Worm (Caenorhabditis elegans) whole organism, young adult: Measurements from ENCODE around the gene Y48A5A.1.

ENCODE experiments used
- B0019.2 ChIP-seq: fragments of 200-800 bp; sonication (Bioruptor generic); conservative IDR thresholded peaks from 2 replicates; pipeline ENCODE4 v1.3.6; 2022; ENCODE audit warnings: missing genetic modification reagents, missing genetic modification characterization, missing compliant biosample characterization
- B0035.1 ChIP-seq: sonication (generic microtip); optimal IDR thresholded peaks from 2 replicates; lab custom pipeline; 2016; ENCODE audit warnings: missing genetic modification characterization, mild to moderate bottlenecking, missing compliant biosample characterization, missing genotype, missing genetic modification reagents
- F39B2.1 ChIP-seq: fragments of 200-800 bp; sonication (Bioruptor generic); IDR thresholded peaks from 2 replicates; pipeline ENCODE4 v1.3.6; 2022; ENCODE audit warnings: missing genetic modification reagents, missing genetic modification characterization, missing compliant biosample characterization
- Y53F4B.3 ChIP-seq: fragments of 200-800 bp; sonication (Bioruptor generic); IDR thresholded peaks from 2 replicates; pipeline ENCODE4 v1.3.6; 2022; ENCODE audit warnings: missing genetic modification reagents, missing genetic modification characterization, missing compliant biosample characterization
- Y53G8AR.9 ChIP-seq: fragments of 200-800 bp; sonication (Bioruptor generic); conservative IDR thresholded peaks from 2 replicates; pipeline ENCODE4 v1.3.6; 2022; ENCODE audit warnings: missing genetic modification reagents, missing genetic modification characterization, missing compliant biosample characterization
- Y56A3A.18 ChIP-seq: fragments of 200-800 bp; sonication (Bioruptor generic); IDR thresholded peaks from 2 replicates; pipeline ENCODE4 v1.3.6; 2022; ENCODE audit warnings: missing genetic modification reagents, missing genetic modification characterization, missing compliant biosample characterization
- Y79H2A.3 ChIP-seq: fragments of 200-800 bp; sonication (Bioruptor generic); conservative IDR thresholded peaks from 2 replicates; pipeline ENCODE4 v1.3.6; 2022; ENCODE audit warnings: missing genetic modification reagents, missing genetic modification characterization, missing compliant biosample characterization
- Y95B8A.8 ChIP-seq: fragments of 200-800 bp; sonication (Bioruptor generic); IDR thresholded peaks from 2 replicates; pipeline ENCODE4 v1.3.6; 2022; ENCODE audit warnings: missing genetic modification reagents, missing genetic modification characterization, missing compliant biosample characterization
- atf-7 ChIP-seq: sonication (generic microtip); optimal IDR thresholded peaks from 2 replicates; lab custom pipeline; 2017; ENCODE audit warnings: mild to moderate bottlenecking, missing genetic modification characterization, missing compliant biosample characterization
- cebp-2 ChIP-seq: fragments of 200-800 bp; sonication (Bioruptor generic); IDR thresholded peaks from 2 replicates; pipeline ENCODE4 v1.3.6; 2022; ENCODE audit warnings: missing genetic modification characterization, missing compliant biosample characterization
- ceh-100 ChIP-seq: fragments of 200-800 bp; sonication (Bioruptor generic); IDR thresholded peaks from 2 replicates; pipeline ENCODE4 v1.3.6; 2022; ENCODE audit warnings: missing genetic modification reagents, missing genetic modification characterization, missing compliant biosample characterization
- chd-7 ChIP-seq: sonication (generic microtip); optimal IDR thresholded peaks from 2 replicates; lab custom pipeline; 2016; ENCODE audit warnings: mild to moderate bottlenecking, missing genetic modification characterization, moderate library complexity, missing compliant biosample characterization
- die-1 ChIP-seq: sonication (generic microtip); optimal IDR thresholded peaks from 2 replicates; lab custom pipeline; 2016; ENCODE audit warnings: missing genotype, mild to moderate bottlenecking, missing genetic modification characterization, missing compliant biosample characterization
- dpl-1 ChIP-seq: fragments of 150-350 bp; optimal IDR thresholded peaks from 2 replicates; lab custom pipeline; 2014; ENCODE audit warnings: missing biosample characterization, missing genetic modification reagents, missing genetic modification characterization
- egl-18 ChIP-seq: fragments of 200-800 bp; sonication (Bioruptor generic); IDR thresholded peaks from 2 replicates; pipeline ENCODE4 v1.3.6; 2022; ENCODE audit warnings: missing genetic modification reagents, missing genetic modification characterization, missing compliant biosample characterization
- egrh-3 ChIP-seq: fragments of 200-800 bp; sonication (Bioruptor generic); IDR thresholded peaks from 2 replicates; pipeline ENCODE4 v1.3.6; 2022; ENCODE audit warnings: missing genetic modification reagents, missing genetic modification characterization, missing compliant biosample characterization
- ekl-4 ChIP-seq: fragments of 200-800 bp; sonication (Bioruptor generic); IDR thresholded peaks from 2 replicates; pipeline ENCODE4 v1.3.6; 2022; ENCODE audit warnings: missing genetic modification reagents, missing genetic modification characterization, missing compliant biosample characterization
- ets-4 ChIP-seq: fragments of 200-800 bp; sonication (Bioruptor generic); optimal IDR thresholded peaks from 2 replicates; lab custom pipeline; 2018; ENCODE audit warnings: mild to moderate bottlenecking, missing genetic modification characterization, missing compliant biosample characterization
- fkh-3 ChIP-seq: sonication (generic microtip); optimal IDR thresholded peaks from 2 replicates; lab custom pipeline; 2016; ENCODE audit warnings: mild to moderate bottlenecking, missing genetic modification characterization, missing compliant biosample characterization
- him-1 ChIP-seq: sonication (generic microtip); optimal IDR thresholded peaks from 2 replicates; lab custom pipeline; 2016; ENCODE audit warnings: missing genotype, missing genetic modification reagents, missing genetic modification characterization, missing compliant biosample characterization
- hlh-12 ChIP-seq: sonication (generic microtip); optimal IDR thresholded peaks from 2 replicates; lab custom pipeline; 2016; ENCODE audit warnings: missing genetic modification characterization, missing compliant biosample characterization
- hlh-26 ChIP-seq: fragments of 200-800 bp; sonication (Bioruptor generic); conservative IDR thresholded peaks from 2 replicates; pipeline ENCODE4 v1.3.6; 2022; ENCODE audit warnings: missing genetic modification reagents, missing genetic modification characterization, missing compliant biosample characterization
- hmg-1.2 ChIP-seq: fragments of 200-800 bp; sonication (Bioruptor generic); IDR thresholded peaks from 2 replicates; pipeline ENCODE4 v1.3.6; 2022; ENCODE audit warnings: missing genetic modification reagents, missing genetic modification characterization, missing compliant biosample characterization
- lsy-27 ChIP-seq: sonication (generic microtip); optimal IDR thresholded peaks from 2 replicates; lab custom pipeline; 2017; ENCODE audit warnings: missing genetic modification characterization, mild to moderate bottlenecking, missing compliant biosample characterization, antibody characterized with exemption, missing genotype, borderline replicate concordance; ENCODE audit not compliant: insufficient read depth
- madf-10 ChIP-seq: sonication (generic microtip); optimal IDR thresholded peaks from 2 replicates; lab custom pipeline; 2016; ENCODE audit warnings: mild to moderate bottlenecking, missing genetic modification characterization, missing compliant biosample characterization
- mcd-1 ChIP-seq: fragments of 200-800 bp; sonication (Bioruptor generic); IDR thresholded peaks from 2 replicates; pipeline ENCODE4 v1.3.6; 2022; ENCODE audit warnings: missing genetic modification reagents, missing genetic modification characterization, missing compliant biosample characterization
- nhr-120 ChIP-seq: fragments of 200-800 bp; sonication (Bioruptor generic); IDR thresholded peaks from 2 replicates; pipeline ENCODE4 v1.3.6; 2022; ENCODE audit warnings: missing genetic modification characterization, missing compliant biosample characterization
- rec-8 ChIP-seq, 2 experiments: sonication (generic microtip); optimal IDR thresholded peaks; 2 replicates each; lab custom pipeline; 2016; ENCODE audit warnings: mild to moderate bottlenecking in 2 of 2, missing genetic modification characterization in 2 of 2, missing genetic modification reagents in 2 of 2, missing genotype in 2 of 2, missing biosample characterization in 1 of 2, missing compliant biosample characterization in 1 of 2, moderate library complexity in 1 of 2
- rpc-1 ChIP-seq, 2 experiments: fragments of 150-350 bp in 1 of 2; sonication (generic microtip) in 1 of 2; optimal IDR thresholded peaks; 2 replicates each; lab custom pipeline; 2014 to 2018; ENCODE audit warnings: missing biosample characterization in 1 of 2, missing genetic modification characterization in 1 of 2, missing genetic modification reagents in 1 of 2, missing genotype in 1 of 2
- snpc-3.4 ChIP-seq: sonication (generic microtip); optimal IDR thresholded peaks from 2 replicates; lab custom pipeline; 2017; ENCODE audit warnings: missing genetic modification characterization, mild to moderate bottlenecking, missing compliant biosample characterization, antibody characterized with exemption, moderate library complexity, missing genotype, missing genetic modification reagents
- snpc-4 ChIP-seq, 5 experiments: fragments of 150-350 bp in 1 of 5; sonication (generic microtip) in 4 of 5; optimal IDR thresholded peaks; 2 replicates each; lab custom pipeline; 2014 to 2018; ENCODE audit warnings: missing genetic modification characterization in 5 of 5, missing biosample characterization in 3 of 5, antibody characterized with exemption in 2 of 5, mild to moderate bottlenecking in 2 of 5, missing compliant biosample characterization in 2 of 5, missing genotype in 2 of 5, moderate library complexity in 2 of 5, missing genetic modification reagents in 1 of 5
- zfh-2 ChIP-seq: fragments of 200-800 bp; sonication (Bioruptor generic); conservative IDR thresholded peaks from 2 replicates; pipeline ENCODE4 v1.3.6; 2022; ENCODE audit warnings: missing genetic modification reagents, missing genetic modification characterization, missing compliant biosample characterization
- zim-3 ChIP-seq: sonication (generic microtip); optimal IDR thresholded peaks from 2 replicates; lab custom pipeline; 2017; ENCODE audit warnings: mild to moderate bottlenecking, missing genetic modification characterization, moderate library complexity, missing compliant biosample characterization
- ztf-26 ChIP-seq: sonication (generic microtip); optimal IDR thresholded peaks from 2 replicates; lab custom pipeline; 2017; ENCODE audit warnings: missing genetic modification characterization, missing compliant biosample characterization
- ztf-3 ChIP-seq: fragments of 200-800 bp; sonication (Bioruptor generic); optimal IDR thresholded peaks from 2 replicates; lab custom pipeline; 2018; ENCODE audit warnings: mild to moderate bottlenecking, missing genetic modification characterization, missing compliant biosample characterization

Gene Y48A5A.1

DNA sequence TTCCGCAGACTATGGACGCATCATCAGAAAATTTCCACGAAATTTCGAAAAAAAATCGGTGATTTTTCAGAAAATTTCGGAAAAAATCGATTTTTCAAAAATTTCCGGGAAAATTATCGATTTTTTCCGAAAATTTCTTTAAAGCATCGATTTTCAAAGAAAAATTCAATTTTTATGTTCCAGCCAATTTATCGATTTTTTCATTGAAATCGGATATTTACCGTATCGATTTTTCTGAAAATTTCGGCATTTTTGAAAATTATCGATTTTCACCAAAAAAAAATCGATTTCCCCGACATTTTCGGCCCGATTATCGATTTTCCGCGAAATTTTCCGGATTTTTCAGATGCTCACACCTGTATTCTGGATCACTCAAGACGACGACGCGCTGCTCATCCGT is at the start of gene Y48A5A.1:
Gene Y48A5A.1, plus strand, starts transcription at position 347 of the 400 bp plus-strand sequence.
- no peak for TF ChIP-seq B0035.1

- TF ChIP-seq madf-10 (tag; lab: Kevin White, UChicago) = peak; percentile 51
- TF ChIP-seq fkh-3 (tag; lab: Kevin White, UChicago) = no peak
These were observed 49.7 kb upstream of the Y48A5A.1 start for ce11 chrIV:1915549-1915948.

- TF ChIP-seq B0019.2 (GFP tag; lab: Robert Waterston, UW) (no peak), him-1 (tag; lab: Kevin White, UChicago) (no peak), hlh-26 (GFP tag; lab: Robert Waterston, UW) (no peak), lsy-27 (tag; lab: Kevin White, UChicago) (no peak), snpc-4 (GFP tag; optimal IDR thresholded peaks at IDR 0.05; lab: Kevin White, UChicago) (no peak), snpc-4 (tag; optimal IDR thresholded peaks at IDR 0.05; lab: Kevin White, UChicago) (no peak), mcd-1 (GFP tag; lab: Robert Waterston, UW) (no peak), ets-4 (GFP tag; lab: Kevin White, UChicago) (no peak), rpc-1 (optimal IDR thresholded peaks at IDR 0.05; lab: Kevin White, UChicago) (no peak), rpc-1 (tag; optimal IDR thresholded peaks at IDR 0.05; lab: Kevin White, UChicago) (no peak), snpc-3.4 (tag; lab: Kevin White, UChicago) (no peak), Y53F4B.3 (GFP tag; lab: Robert Waterston, UW) (no peak), ztf-3 (GFP tag; lab: Kevin White, UChicago) (no peak), B0035.1 (no peak)
These were observed 49.0 kb upstream of the Y48A5A.1 start for ce11 chrIV:1916247-1916646.

DNA sequence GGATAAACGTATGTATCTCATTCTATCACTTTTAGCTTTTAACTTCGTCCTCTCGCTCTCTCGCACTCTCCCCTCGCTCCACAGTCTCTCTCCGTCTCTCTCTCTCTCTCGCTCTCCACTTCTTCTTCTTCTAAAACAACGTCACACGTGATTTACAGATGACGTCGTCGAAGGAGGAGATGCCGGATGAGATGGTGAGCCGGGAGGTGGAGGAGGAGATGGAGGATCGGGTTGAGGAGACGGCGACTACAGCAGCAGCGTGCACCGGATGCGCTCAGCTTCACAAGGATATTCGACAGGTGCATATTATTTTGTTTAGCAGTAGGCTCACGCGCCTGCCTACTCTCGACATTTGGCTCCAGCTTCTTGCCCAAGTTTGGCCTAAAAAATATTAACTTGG is 47.5 kb upstream of the Y48A5A.1 start, which contains the start of gene elt-6:
Gene elt-6, plus strand, starts transcription at position 159 of the 400 bp plus-strand sequence.
- no peak for TF ChIP-seq Y95B8A.8 (GFP tag; lab: Robert Waterston, UW)
- TF ChIP-seq ztf-26 (tag; lab: Kevin White, UChicago) = no peak
- no peak for TF ChIP-seq die-1 (tag; lab: Kevin White, UChicago)
- TF ChIP-seq dpl-1 (GFP tag; lab: Kevin White, UChicago) = no peak
- no peak for TF ChIP-seq fkh-3 (tag; lab: Kevin White, UChicago)
- no peak for TF ChIP-seq nhr-120
- no peak for TF ChIP-seq zim-3 (tag; lab: Kevin White, UChicago)
- TF ChIP-seq Y53G8AR.9 (GFP tag; lab: Robert Waterston, UW) = no peak
- peak; percentile 31; the same call in 1 of the 2 replicates for TF ChIP-seq hmg-1.2 (GFP tag; lab: Robert Waterston, UW)
- no peak for TF ChIP-seq egl-18 (GFP tag; lab: Robert Waterston, UW)
- no peak for TF ChIP-seq ekl-4
- no peak for TF ChIP-seq B0019.2 (GFP tag; lab: Robert Waterston, UW)
- TF ChIP-seq chd-7 (tag; lab: Kevin White, UChicago) = peak; percentile 15
- 0 out of 2 replicates have a peak, but pooled peaks have one; percentile 40 for TF ChIP-seq egrh-3 (GFP tag; lab: Robert Waterston, UW)
- TF ChIP-seq atf-7 (tag; lab: Kevin White, UChicago) = no peak
- no peak for TF ChIP-seq hlh-12 (tag; lab: Kevin White, UChicago)
- no peak for TF ChIP-seq F39B2.1 (GFP tag; lab: Robert Waterston, UW)
- no peak for TF ChIP-seq ceh-100
- TF ChIP-seq Y53F4B.3 (GFP tag; lab: Robert Waterston, UW) = no peak
- no peak for TF ChIP-seq lsy-27 (tag; lab: Kevin White, UChicago)
- no peak for TF ChIP-seq Y79H2A.3 (GFP tag; lab: Robert Waterston, UW)
- peak; percentile 75 for TF ChIP-seq zfh-2
- no peak for TF ChIP-seq rec-8 (tag; optimal IDR thresholded peaks at IDR 0.05; lab: Kevin White, UChicago)
- TF ChIP-seq cebp-2 (GFP tag; lab: Robert Waterston, UW) = no peak
- TF ChIP-seq Y56A3A.18 (GFP tag; lab: Robert Waterston, UW) = no peak
